Fruit fly (Drosophila melanogaster): ENCODE data around the gene CG3527.

Gene CG3527

DNA sequence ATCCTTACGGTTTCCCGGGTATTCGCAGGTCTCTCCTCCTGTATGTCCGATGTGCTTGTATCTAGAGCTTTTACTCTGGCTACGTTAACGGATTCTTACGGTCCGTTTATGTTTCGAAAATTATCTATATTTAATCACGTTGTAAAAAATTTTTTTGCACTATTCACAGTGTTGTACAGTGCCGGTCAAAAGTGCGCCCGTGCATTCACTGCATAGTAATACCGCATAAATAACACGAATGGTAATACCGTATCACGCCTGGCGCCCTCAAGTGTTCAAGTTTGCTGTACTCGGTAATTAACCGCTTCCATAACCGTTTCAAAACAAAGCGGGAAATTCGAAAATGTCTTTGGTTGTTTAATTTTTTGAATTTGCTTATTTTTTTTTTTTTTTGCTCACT lies 2.2 kb downstream of the CG3527 start, which contains the start of gene CG11444 (continued):
- peak; percentile 96 for TF ChIP-seq Dip2 (GFP tag; IDR thresholded peaks at IDR 0.05)
- TF ChIP-seq dpn (GFP tag; optimal IDR thresholded peaks at IDR 0.05) = peak; percentile 56 to 69
- no peak for TF ChIP-seq fd102C (GFP tag; optimal IDR thresholded peaks at IDR 0.05)
- TF ChIP-seq CG12071 (GFP tag; optimal IDR thresholded peaks at IDR 0.05) = no peak

DNA sequence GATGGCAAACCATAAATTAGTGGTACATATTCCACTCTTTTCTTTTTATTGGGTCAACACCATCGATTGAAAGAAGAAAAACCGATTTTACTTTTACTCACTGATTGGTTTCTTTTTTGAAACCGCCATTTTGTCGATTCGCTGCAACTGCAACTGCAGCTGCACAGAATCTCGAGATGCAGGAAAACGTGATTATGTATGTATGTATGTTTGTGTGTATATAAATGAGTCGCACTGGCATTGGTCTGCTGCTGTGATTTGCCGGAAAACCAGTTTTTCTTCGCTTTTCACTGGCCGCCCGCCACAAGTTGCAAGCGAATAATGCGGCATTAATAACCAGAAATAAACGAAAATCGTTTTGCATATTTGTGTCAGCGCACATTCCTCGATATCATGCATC lies 2.9 kb downstream of the CG3527 start:
- TF ChIP-seq Dip3 (GFP tag; optimal IDR thresholded peaks at IDR 0.05) (no peak), tgo (GFP tag; IDR thresholded peaks at IDR 0.05) (no peak), cg (GFP tag; optimal IDR thresholded peaks at IDR 0.05) (peak; percentile 29), trh (GFP tag; optimal IDR thresholded peaks at IDR 0.05) (no peak), Hr51 (GFP tag; optimal IDR thresholded peaks at IDR 0.05) (no peak), ac (GFP tag; optimal IDR thresholded peaks at IDR 0.05) (peak; percentile 10), CG11696 (GFP tag; IDR thresholded peaks at IDR 0.05) (no peak), insv (GFP tag; optimal IDR thresholded peaks at IDR 0.05) (no peak), CG34376 (GFP tag; optimal IDR thresholded peaks at IDR 0.05) (no peak), Sin3A (optimal IDR thresholded peaks at IDR 0.05) (no peak), Asciz (GFP tag; optimal IDR thresholded peaks at IDR 0.05) (no peak), CG31388 (GFP tag; optimal IDR thresholded peaks at IDR 0.05) (no peak), Nf-YC (tag; optimal IDR thresholded peaks at IDR 0.05) (peak; percentile 89), CHES-1-like (GFP tag; optimal IDR thresholded peaks at IDR 0.05) (no peak), Pdp1 (GFP tag; optimal IDR thresholded peaks at IDR 0.05) (no peak), gsb-n (tag; optimal IDR thresholded peaks at IDR 0.05) (no peak), kni (GFP tag; optimal IDR thresholded peaks at IDR 0.05) (peak; percentile 34), CG10654 (GFP tag; optimal IDR thresholded peaks at IDR 0.05) (no peak), hbn (GFP tag; IDR thresholded peaks at IDR 0.05; ENCODE audit: partially characterized antibody) (no peak), Nf-YB (GFP tag; optimal IDR thresholded peaks at IDR 0.05) (peak; percentile 97), CG18619 (GFP tag; optimal IDR thresholded peaks at IDR 0.05) (no peak), CG10565 (GFP tag; optimal IDR thresholded peaks at IDR 0.05) (no peak), p53 (GFP tag; optimal IDR thresholded peaks at IDR 0.05) (no peak), CrebB (tag; optimal IDR thresholded peaks at IDR 0.05) (no peak), wdn (GFP tag; IDR thresholded peaks at IDR 0.05) (no peak), ind (GFP tag; optimal IDR thresholded peaks at IDR 0.05) (no peak), Hr78 (GFP tag; optimal IDR thresholded peaks at IDR 0.05) (no peak)

DNA sequence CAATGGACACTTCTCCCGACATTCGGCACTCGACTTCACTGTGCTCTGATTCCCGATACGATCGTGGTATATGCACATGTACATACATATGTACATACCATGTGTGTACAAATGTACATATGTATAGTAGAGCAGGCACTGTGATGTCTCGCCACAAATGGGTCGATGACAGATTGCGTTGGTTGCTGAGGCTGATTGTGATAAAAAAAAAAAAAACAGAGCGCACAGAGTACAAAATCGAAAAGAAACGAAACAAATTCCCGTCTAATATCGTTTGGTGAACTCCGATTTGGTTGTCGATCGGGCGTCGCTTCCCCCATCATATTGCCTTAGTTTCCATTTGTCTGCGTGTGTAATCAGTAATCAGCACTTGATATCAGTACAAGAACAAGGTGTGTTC lies 4.1 kb downstream of the CG3527 start:
- TF ChIP-seq CG6683 (GFP tag; optimal IDR thresholded peaks at IDR 0.05) (no peak), CG6654 (GFP tag; optimal IDR thresholded peaks at IDR 0.05) (no peak), CG11504 (tag; optimal IDR thresholded peaks at IDR 0.05) (peak; percentile 8), Nf-YC (tag; optimal IDR thresholded peaks at IDR 0.05) (no peak), zen (tag; optimal IDR thresholded peaks at IDR 0.05) (no peak), caup (GFP tag; optimal IDR thresholded peaks at IDR 0.05; ENCODE audit: severe bottlenecking) (peak; percentile 41), CG17612 (GFP tag; IDR thresholded peaks at IDR 0.05) (no peak), CG7357 (GFP tag; IDR thresholded peaks at IDR 0.05) (no peak), rib (GFP tag; IDR thresholded peaks at IDR 0.05) (no peak), CG15696 (tag; optimal IDR thresholded peaks at IDR 0.05) (no peak), Rfx (GFP tag; IDR thresholded peaks at IDR 0.05) (no peak), CG1024 (GFP tag; IDR thresholded peaks at IDR 0.05) (no peak), CG10147 (GFP tag; optimal IDR thresholded peaks at IDR 0.05) (no peak), exex (tag; optimal IDR thresholded peaks at IDR 0.05) (peak; percentile 13), cwo (GFP tag; optimal IDR thresholded peaks at IDR 0.05) (no peak), danr (GFP tag; IDR thresholded peaks at IDR 0.05) (no peak), lola (GFP tag; optimal IDR thresholded peaks at IDR 0.05) (no peak), CG43689 (GFP tag; IDR thresholded peaks at IDR 0.05) (no peak), HmgZ (tag; optimal IDR thresholded peaks at IDR 0.05) (no peak), oc (tag; optimal IDR thresholded peaks at IDR 0.05) (no peak)
